Fruit fly (Drosophila melanogaster) whole organism, prepupa: ENCODE data around the gene SKIP.

Experiments used
- Blimp-1 ChIP-seq: fragments of 200-800 bp; sonication (Bioruptor generic); optimal IDR thresholded peaks from 3 replicates; lab custom pipeline; 2017; ENCODE audit warnings: missing biosample characterization, missing genetic modification characterization, mild to moderate bottlenecking, moderate library complexity, missing genetic modification reagents
- CG10631 ChIP-seq: fragments of 200-800 bp; sonication (Bioruptor generic); optimal IDR thresholded peaks from 2 replicates; lab custom pipeline; 2016; ENCODE audit warnings: missing biosample characterization, missing genetic modification characterization
- CG11294 ChIP-seq: fragments of 200-800 bp; sonication (Bioruptor generic); IDR thresholded peaks from 2 replicates; pipeline ENCODE4 v1.3.6; 2022; ENCODE audit warnings: missing biosample characterization, missing genetic modification characterization
- CG11902 ChIP-seq: fragments of 200-800 bp; sonication (Bioruptor generic); optimal IDR thresholded peaks from 3 replicates; lab custom pipeline; 2016; ENCODE audit warnings: missing biosample characterization, missing genetic modification characterization
- CG15336 ChIP-seq: fragments of 200-800 bp; sonication (Bioruptor generic); IDR thresholded peaks from 2 replicates; pipeline ENCODE4 v1.3.6; 2022; ENCODE audit warnings: missing biosample characterization, missing genetic modification characterization
- CG16779 ChIP-seq: fragments of 200-800 bp; sonication (Bioruptor generic); optimal IDR thresholded peaks from 3 replicates; lab custom pipeline; 2017; ENCODE audit warnings: missing biosample characterization, mild to moderate bottlenecking, missing genetic modification characterization
- CG31627 ChIP-seq: fragments of 200-800 bp; sonication (Bioruptor generic); optimal IDR thresholded peaks from 3 replicates; lab custom pipeline; 2016; ENCODE audit warnings: missing biosample characterization, missing genetic modification characterization
- CG32006 ChIP-seq: fragments of 200-800 bp; sonication (Bioruptor generic); optimal IDR thresholded peaks from 3 replicates; lab custom pipeline; 2017; ENCODE audit warnings: missing biosample characterization, mild to moderate bottlenecking, missing genetic modification characterization
- CG34406 ChIP-seq: fragments of 200-800 bp; sonication (Bioruptor generic); optimal IDR thresholded peaks from 3 replicates; lab custom pipeline; 2016; ENCODE audit warnings: missing biosample characterization, missing genetic modification characterization
- CG3919 ChIP-seq: fragments of 200-800 bp; sonication (Bioruptor generic); optimal IDR thresholded peaks from 3 replicates; lab custom pipeline; 2016; ENCODE audit warnings: missing biosample characterization, missing genetic modification characterization
- CG4318 ChIP-seq: fragments of 200-800 bp; sonication (Bioruptor generic); optimal IDR thresholded peaks from 3 replicates; lab custom pipeline; 2017; ENCODE audit warnings: missing biosample characterization, mild to moderate bottlenecking, missing genetic modification characterization
- CG6163 ChIP-seq: fragments of 200-800 bp; sonication (Bioruptor generic); IDR thresholded peaks from 3 replicates; pipeline ENCODE4 v1.3.6; 2022; ENCODE audit warnings: missing biosample characterization, missing genetic modification characterization
- CG6276 ChIP-seq: fragments of 200-800 bp; sonication (Bioruptor generic); optimal IDR thresholded peaks from 2 replicates; lab custom pipeline; 2017; ENCODE audit warnings: missing biosample characterization, mild to moderate bottlenecking, missing genetic modification characterization
- CG6792 ChIP-seq: fragments of 200-800 bp; sonication (Bioruptor generic); optimal IDR thresholded peaks from 3 replicates; lab custom pipeline; 2016; ENCODE audit warnings: missing biosample characterization, missing genetic modification characterization
- CG6808 ChIP-seq: fragments of 200-800 bp; sonication (Bioruptor generic); optimal IDR thresholded peaks from 3 replicates; lab custom pipeline; 2017; ENCODE audit warnings: missing biosample characterization, missing genetic modification characterization, mild to moderate bottlenecking, moderate library complexity, missing genetic modification reagents
- CG6854 ChIP-seq: fragments of 200-800 bp; sonication (Bioruptor generic); optimal IDR thresholded peaks from 2 replicates; lab custom pipeline; 2017; ENCODE audit warnings: missing biosample characterization, mild to moderate bottlenecking, missing genetic modification characterization
- CG7368 ChIP-seq: fragments of 200-800 bp; sonication (Bioruptor generic); optimal IDR thresholded peaks from 3 replicates; lab custom pipeline; 2016; ENCODE audit warnings: missing biosample characterization, missing genetic modification characterization
- CG8319 ChIP-seq: fragments of 200-800 bp; sonication (Bioruptor generic); optimal IDR thresholded peaks from 3 replicates; lab custom pipeline; 2016; ENCODE audit warnings: missing biosample characterization, missing genetic modification characterization
- CG8632 ChIP-seq: fragments of 200-800 bp; sonication (Bioruptor generic); optimal IDR thresholded peaks from 3 replicates; lab custom pipeline; 2016; ENCODE audit warnings: missing biosample characterization, missing genetic modification characterization
- CG9139 ChIP-seq: fragments of 200-800 bp; sonication (Bioruptor generic); optimal IDR thresholded peaks from 3 replicates; lab custom pipeline; 2017; ENCODE audit warnings: missing biosample characterization, mild to moderate bottlenecking, missing genetic modification characterization
- Eip75B ChIP-seq: fragments of 200-800 bp; sonication (Bioruptor generic); optimal IDR thresholded peaks from 3 replicates; lab custom pipeline; 2016; ENCODE audit warnings: missing biosample characterization, missing genetic modification characterization
- Ets96B ChIP-seq: fragments of 200-800 bp; optimal IDR thresholded peaks from 2 replicates; lab custom pipeline; 2019; ENCODE audit warnings: missing biosample characterization, mild to moderate bottlenecking, missing genetic modification characterization, moderate library complexity
- Gug ChIP-seq: fragments of 200-800 bp; sonication (Bioruptor generic); IDR thresholded peaks from 2 replicates; pipeline ENCODE4 v1.3.6; 2022; ENCODE audit warnings: missing biosample characterization, missing genetic modification characterization
- Hr38 ChIP-seq: sonication (Bioruptor generic); optimal IDR thresholded peaks from 2 replicates; lab custom pipeline; 2016; ENCODE audit warnings: missing biosample characterization, missing genetic modification characterization
- Hr39 ChIP-seq: fragments of 200-800 bp; sonication (Bioruptor generic); optimal IDR thresholded peaks from 2 replicates; lab custom pipeline; 2016; ENCODE audit warnings: missing biosample characterization, missing genetic modification characterization
- Hr4 ChIP-seq: fragments of 200-800 bp; sonication (Bioruptor generic); optimal IDR thresholded peaks from 3 replicates; lab custom pipeline; 2016; ENCODE audit warnings: missing biosample characterization, missing genetic modification characterization
- Lpt ChIP-seq: fragments of 200-800 bp; sonication (Bioruptor generic); optimal IDR thresholded peaks from 3 replicates; lab custom pipeline; 2016; ENCODE audit warnings: missing biosample characterization, missing genetic modification characterization
- Met ChIP-seq: fragments of 200-800 bp; sonication (Bioruptor generic); optimal IDR thresholded peaks from 3 replicates; lab custom pipeline; 2016; ENCODE audit warnings: missing biosample characterization, missing genetic modification characterization
- Sox102F ChIP-seq: fragments of 200-800 bp; sonication (Bioruptor generic); optimal IDR thresholded peaks from 2 replicates; lab custom pipeline; 2016; ENCODE audit warnings: missing biosample characterization, mild to moderate bottlenecking, missing genetic modification characterization
- Sox14 ChIP-seq: fragments of 200-800 bp; sonication (Bioruptor generic); optimal IDR thresholded peaks from 3 replicates; lab custom pipeline; 2016; ENCODE audit warnings: missing biosample characterization, missing genetic modification characterization
- Sox15 ChIP-seq: fragments of 200-800 bp; sonication (Bioruptor generic); optimal IDR thresholded peaks from 3 replicates; lab custom pipeline; 2016; ENCODE audit warnings: missing biosample characterization, missing genetic modification characterization
- acj6 ChIP-seq: fragments of 200-800 bp; sonication (Bioruptor generic); optimal IDR thresholded peaks from 3 replicates; lab custom pipeline; 2016; ENCODE audit warnings: missing biosample characterization, missing genetic modification characterization
- dac ChIP-seq: fragments of 200-800 bp; sonication (Bioruptor generic); optimal IDR thresholded peaks from 2 replicates; lab custom pipeline; 2017; ENCODE audit warnings: missing biosample characterization, mild to moderate bottlenecking, missing genetic modification characterization
- dsx ChIP-seq: fragments of 200-800 bp; optimal IDR thresholded peaks from 3 replicates; lab custom pipeline; 2019; ENCODE audit warnings: missing biosample characterization, mild to moderate bottlenecking, missing genetic modification characterization, moderate library complexity; ENCODE audit not compliant: poor library complexity, severe bottlenecking
- eg ChIP-seq: fragments of 200-800 bp; sonication (Bioruptor generic); IDR thresholded peaks from 3 replicates; pipeline ENCODE4 v1.3.6; 2022; ENCODE audit warnings: missing biosample characterization, missing genetic modification characterization
- esn ChIP-seq: fragments of 200-800 bp; sonication (Bioruptor generic); optimal IDR thresholded peaks from 2 replicates; lab custom pipeline; 2016; ENCODE audit warnings: missing biosample characterization, mild to moderate bottlenecking, missing genetic modification characterization, moderate library complexity
- fd59A ChIP-seq: fragments of 200-800 bp; sonication (Bioruptor generic); optimal IDR thresholded peaks from 2 replicates; lab custom pipeline; 2017; ENCODE audit warnings: missing biosample characterization, mild to moderate bottlenecking, missing genetic modification characterization, missing genetic modification reagents
- fd85E ChIP-seq: fragments of 200-800 bp; sonication (Bioruptor generic); optimal IDR thresholded peaks from 3 replicates; lab custom pipeline; 2016; ENCODE audit warnings: missing biosample characterization, missing genetic modification characterization
- lz ChIP-seq: fragments of 200-800 bp; sonication (Bioruptor generic); optimal IDR thresholded peaks from 3 replicates; lab custom pipeline; 2016; ENCODE audit warnings: missing biosample characterization, missing genetic modification characterization
- net ChIP-seq: fragments of 200-800 bp; sonication (Bioruptor generic); optimal IDR thresholded peaks from 3 replicates; lab custom pipeline; 2016; ENCODE audit warnings: missing biosample characterization, missing genetic modification characterization
- pdm3 ChIP-seq: fragments of 200-800 bp; sonication (Bioruptor generic); optimal IDR thresholded peaks from 3 replicates; lab custom pipeline; 2016; ENCODE audit warnings: missing biosample characterization, missing genetic modification characterization
- salr ChIP-seq, 2 experiments: fragments of 200-800 bp; sonication (Bioruptor generic); optimal IDR thresholded peaks; 3 replicates each; lab custom pipeline; 2016 to 2018; ENCODE audit warnings: missing biosample characterization in 2 of 2, missing genetic modification characterization in 2 of 2, mild to moderate bottlenecking in 1 of 2
- spab ChIP-seq: fragments of 200-800 bp; sonication (Bioruptor generic); optimal IDR thresholded peaks from 2 replicates; lab custom pipeline; 2017; ENCODE audit warnings: missing biosample characterization, mild to moderate bottlenecking, missing genetic modification characterization, missing genetic modification reagents
- ss ChIP-seq, 2 experiments: fragments of 200-800 bp; sonication (Bioruptor generic); optimal IDR thresholded peaks; 2 replicates in 1 of 2; 3 replicates in 1 of 2; lab custom pipeline; 2017 to 2018; ENCODE audit warnings: mild to moderate bottlenecking in 2 of 2, missing biosample characterization in 2 of 2, missing genetic modification characterization in 2 of 2, moderate library complexity in 1 of 2
- svp ChIP-seq: fragments of 200-800 bp; sonication (Bioruptor generic); peaks from one replicate; lab custom pipeline; 2016; ENCODE audit warnings: missing biosample characterization, missing genetic modification characterization
- topi ChIP-seq: fragments of 200-800 bp; sonication (Bioruptor generic); optimal IDR thresholded peaks from 3 replicates; lab custom pipeline; 2016; ENCODE audit warnings: missing biosample characterization, missing genetic modification characterization
- vri ChIP-seq: fragments of 200-800 bp; sonication (Bioruptor generic); optimal IDR thresholded peaks from 3 replicates; lab custom pipeline; 2016; ENCODE audit warnings: missing biosample characterization, mild to moderate bottlenecking, missing genetic modification characterization

SKIP gene

dm6 chr3R:22135503-22135902 is 1.9 kb downstream of the SKIP start:
- TF ChIP-seq CG11294 (GFP tag; lab: Robert Waterston, UW), result no peak
- no peak for TF ChIP-seq esn (GFP tag; lab: Kevin White, UChicago)
- no peak for TF ChIP-seq CG34406 (GFP tag; lab: Kevin White, UChicago)
- TF ChIP-seq Sox15 (GFP tag; lab: Kevin White, UChicago), result no peak
- TF ChIP-seq CG6792 (GFP tag; lab: Kevin White, UChicago), result no peak
- TF ChIP-seq CG10631, result no peak
- no peak for TF ChIP-seq CG6808 (GFP tag; lab: Kevin White, UChicago)
- TF ChIP-seq Met (GFP tag; lab: Kevin White, UChicago), result no peak
- no peak for TF ChIP-seq CG15336 (GFP tag; lab: Robert Waterston, UW)
- no peak for TF ChIP-seq CG6276
- TF ChIP-seq CG6163 (GFP tag; lab: Robert Waterston, UW), result no peak
- TF ChIP-seq Gug (GFP tag; lab: Robert Waterston, UW), result no peak
- TF ChIP-seq vri (GFP tag; lab: Kevin White, UChicago), result no peak
- no peak for TF ChIP-seq CG8632 (GFP tag; lab: Kevin White, UChicago)
- no peak for TF ChIP-seq Hr4 (GFP tag; lab: Kevin White, UChicago)
- no peak for TF ChIP-seq ss (GFP tag; optimal IDR thresholded peaks at IDR 0.05; lab: Kevin White, UChicago)
- TF ChIP-seq Sox102F, result no peak
- TF ChIP-seq Eip75B (GFP tag; lab: Kevin White, UChicago), result no peak
- no peak for TF ChIP-seq CG6854 (GFP tag; lab: Kevin White, UChicago)

dm6 chr3R:22136967-22137516 is 3.4 kb downstream of the SKIP start:
- TF ChIP-seq CG4318 (GFP tag; lab: Kevin White, UChicago) (no peak), CG34406 (GFP tag; lab: Kevin White, UChicago) (peak; percentile 12), CG11294 (GFP tag; lab: Robert Waterston, UW) (no peak), Blimp-1 (no peak), CG8632 (GFP tag; lab: Kevin White, UChicago) (peak; percentile 41), salr (GFP tag; optimal IDR thresholded peaks at IDR 0.05; lab: Kevin White, UChicago) (no peak), Lpt (GFP tag; lab: Kevin White, UChicago) (no peak), lz (no peak), acj6 (GFP tag; lab: Kevin White, UChicago) (peak; percentile 36), CG32006 (GFP tag; lab: Kevin White, UChicago) (peak; percentile 12), CG11902 (GFP tag; lab: Kevin White, UChicago) (no peak), Ets96B (tag; lab: Kevin White, UChicago) (peak; percentile 54), CG31627 (peak; percentile 35), CG6276 (no peak), CG15336 (GFP tag; lab: Robert Waterston, UW) (no peak), Sox102F (peak; percentile 15), eg (GFP tag; lab: Robert Waterston, UW) (no peak), CG6808 (GFP tag; lab: Kevin White, UChicago) (peak; percentile 56), vri (GFP tag; lab: Kevin White, UChicago) (no peak), svp (GFP tag; lab: Kevin White, UChicago) (peak; percentile 78), Hr39 (GFP tag; lab: Kevin White, UChicago) (peak; percentile 4), fd85E (GFP tag; lab: Kevin White, UChicago) (no peak), dsx (peak; percentile 44), CG10631 (peak; percentile 67), Sox15 (GFP tag; lab: Kevin White, UChicago) (no peak), Gug (GFP tag; lab: Robert Waterston, UW) (no peak), CG8319 (GFP tag; lab: Kevin White, UChicago) (no peak), Hr38 (GFP tag; lab: Kevin White, UChicago) (no peak), topi (peak; percentile 54), dac (GFP tag; lab: Kevin White, UChicago) (no peak), CG6792 (GFP tag; lab: Kevin White, UChicago) (peak; percentile 30), fd59A (GFP tag; lab: Kevin White, UChicago) (peak; percentile 21), CG16779 (tag; lab: Kevin White, UChicago) (no peak), CG9139 (GFP tag; lab: Kevin White, UChicago) (peak; percentile 23), CG6163 (GFP tag; lab: Robert Waterston, UW) (no peak), CG7368 (peak; percentile 10), Sox14 (GFP tag; lab: Kevin White, UChicago) (no peak), CG3919 (peak; percentile 67), CG6854 (GFP tag; lab: Kevin White, UChicago) (no peak), ss (GFP tag; optimal IDR thresholded peaks at IDR 0.05; lab: Kevin White, UChicago) (peak; percentile 3 to 33), pdm3 (GFP tag; lab: Kevin White, UChicago) (peak; percentile 52), Met (GFP tag; lab: Kevin White, UChicago) (peak; percentile 50), spab (GFP tag; lab: Kevin White, UChicago) (peak; percentile 57), net (GFP tag; lab: Kevin White, UChicago) (peak; percentile 24)
